Worm (Caenorhabditis elegans) whole organism, L3 larva: Measurements from ENCODE around the gene maph-1.3.

Experiments used
- elt-2 ChIP-seq: sonication (generic microtip); optimal IDR thresholded peaks from 2 replicates; lab custom pipeline; 2016; ENCODE audit warnings: missing genetic modification reagents, mild to moderate bottlenecking, missing genetic modification characterization, missing compliant biosample characterization
- lin-39 ChIP-seq: fragments of 150-350 bp; optimal IDR thresholded peaks from 2 replicates; lab custom pipeline; 2018; ENCODE audit warnings: missing biosample characterization, missing genetic modification reagents, missing genetic modification characterization
- nhr-11 ChIP-seq: fragments of 150-350 bp; optimal IDR thresholded peaks from 2 replicates; lab custom pipeline; 2014; ENCODE audit warnings: missing biosample characterization, missing genetic modification characterization
- nhr-237 ChIP-seq: fragments of 150-350 bp; optimal IDR thresholded peaks from 2 replicates; lab custom pipeline; 2014; ENCODE audit warnings: missing biosample characterization, missing genetic modification characterization
- pha-4 ChIP-seq: fragments of 150-350 bp; optimal IDR thresholded peaks from 2 replicates; lab custom pipeline; 2014; ENCODE audit warnings: missing biosample characterization, missing genetic modification reagents, missing genetic modification characterization
- ztf-4 ChIP-seq: fragments of 150-350 bp; optimal IDR thresholded peaks from 2 replicates; lab custom pipeline; 2014; ENCODE audit warnings: missing biosample characterization, missing genetic modification characterization

ce11 chrIII:3821969-3822453, 22.7 kb upstream of the maph-1.3 start, which contains the start of gene amx-1:
- TF ChIP-seq lin-39 (no peak), ztf-4 (no peak), nhr-11 (tag; lab: Kevin White, UChicago) (no peak), elt-2 (tag; lab: Kevin White, UChicago) (no peak), pha-4 (tag; lab: Kevin White, UChicago) (no peak), nhr-237 (tag; lab: Kevin White, UChicago) (no peak)
